Worm (Caenorhabditis elegans) whole organism, L4/young adult: ENCODE data around the gene nhr-162.

Experiments
- W03F9.2 ChIP-seq: fragments of 150-350 bp; optimal IDR thresholded peaks from 2 replicates; lab custom pipeline; 2014; ENCODE audit warnings: missing biosample characterization, missing genetic modification characterization
- him-1 ChIP-seq: sonication (generic microtip); optimal IDR thresholded peaks from 2 replicates; lab custom pipeline; 2016; ENCODE audit warnings: missing genotype, missing genetic modification reagents, missing genetic modification characterization, missing compliant biosample characterization

DNA sequence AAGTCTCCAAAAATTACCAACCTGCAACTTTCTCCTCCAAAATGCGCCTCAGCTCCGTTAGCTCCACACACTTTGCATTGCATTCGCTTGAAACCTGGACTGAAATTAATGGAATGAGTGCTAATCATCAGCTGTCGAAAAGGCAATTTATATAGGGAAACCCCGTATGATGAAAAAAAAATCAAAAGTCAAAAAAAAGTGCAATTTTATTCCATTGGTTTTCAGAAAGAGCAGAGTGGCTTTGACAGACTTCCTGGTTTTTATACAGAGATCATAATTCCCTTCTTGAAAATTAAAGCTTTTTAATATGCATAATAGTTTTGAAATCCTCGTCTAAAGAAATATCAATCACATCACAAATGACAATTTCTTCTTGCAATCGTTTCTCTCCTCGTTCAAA, 4.0 kb downstream of the nhr-162 start, which contains the start of gene nhr-139:
- TF ChIP-seq W03F9.2 (tag; lab: Kevin White, UChicago) (no peak), him-1 (tag; lab: Kevin White, UChicago) (no peak)
